Worm (Caenorhabditis elegans): ENCODE results near the gene ent-4.
A peak's percentile ranks its signal among the peaks of the same experiment; 100 is the strongest.

The ent-4 gene

DNA sequence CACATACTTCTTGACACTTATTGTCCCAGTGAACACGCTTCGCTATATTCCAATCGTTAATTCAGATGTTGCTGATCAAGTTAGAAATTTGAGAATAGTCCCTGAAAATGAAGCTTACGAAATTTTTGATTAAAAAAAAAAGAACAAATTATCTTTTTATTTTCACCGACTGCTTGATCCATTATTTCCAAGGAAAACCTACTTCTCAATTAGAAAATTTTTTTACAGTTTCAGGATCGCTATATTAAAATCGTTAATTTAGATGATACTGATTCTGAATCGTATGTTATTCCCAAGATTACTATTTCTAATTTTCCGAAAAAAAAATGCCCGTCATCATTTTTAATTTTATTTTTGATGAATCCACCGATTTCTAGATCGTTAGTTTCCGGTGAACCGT, 28.1 kb upstream of the ent-4 start, which contains the start of gene T23G4.127:
Gene T23G4.127 (minus strand): TSS at position 101 of the 400 bp plus-strand sequence.
- TF ChIP-seq nhr-11 (tag; optimal IDR thresholded peaks at IDR 0.05) (no peak), skn-1 (tag; optimal IDR thresholded peaks at IDR 0.05) (no peak), unc-39 (tag; optimal IDR thresholded peaks at IDR 0.05) (no peak), nhr-21 (tag; optimal IDR thresholded peaks at IDR 0.05) (no peak), sma-9 (GFP tag; optimal IDR thresholded peaks at IDR 0.05) (no peak), sma-9 (tag; optimal IDR thresholded peaks at IDR 0.05) (no peak), ceh-82 (tag; optimal IDR thresholded peaks at IDR 0.05) (no peak), elt-1 (tag; optimal IDR thresholded peaks at IDR 0.05) (no peak)

DNA sequence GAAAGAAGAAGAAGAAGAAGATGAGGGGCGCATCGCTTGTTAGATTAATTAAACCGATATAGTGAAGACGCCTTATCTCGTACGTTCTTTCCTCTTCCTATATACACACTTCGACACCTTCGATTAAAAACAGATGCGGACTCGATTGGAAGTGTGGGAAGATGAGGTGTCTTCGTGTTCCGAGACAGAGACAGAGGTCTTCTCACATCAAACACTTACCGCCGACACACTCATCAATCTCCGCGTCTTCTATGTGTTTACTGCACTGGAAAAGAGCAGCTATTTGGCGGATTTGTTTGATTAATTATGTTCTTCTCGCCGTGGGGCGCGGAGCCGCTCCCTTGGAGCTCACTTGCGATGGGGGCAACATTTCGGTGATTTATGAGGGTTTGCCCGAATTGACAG, 27.3 kb upstream of the ent-4 start:
- TF ChIP-seq sma-9 (GFP tag; optimal IDR thresholded peaks at IDR 0.05) (peak; percentile 55), sma-9 (tag; optimal IDR thresholded peaks at IDR 0.05) (no peak), mab-5 (tag; optimal IDR thresholded peaks at IDR 0.05) (peak; percentile 99), lsy-2 (tag; optimal IDR thresholded peaks at IDR 0.05) (peak in 1 of 2 experiments; percentile 43), lin-39 (tag; optimal IDR thresholded peaks at IDR 0.05) (peak; percentile 94), egl-27 (tag; optimal IDR thresholded peaks at IDR 0.05) (peak; percentile 52), nhr-23 (tag; optimal IDR thresholded peaks at IDR 0.05) (peak; percentile 73), nhr-129 (tag; optimal IDR thresholded peaks at IDR 0.05) (peak; percentile 72), mdl-1 (tag; optimal IDR thresholded peaks at IDR 0.05) (no peak), ZK546.5 (tag; optimal IDR thresholded peaks at IDR 0.05) (no peak), nhr-11 (tag; optimal IDR thresholded peaks at IDR 0.05) (no peak), dmd-4 (tag; optimal IDR thresholded peaks at IDR 0.05) (no peak), ceh-16 (tag; optimal IDR thresholded peaks at IDR 0.05) (peak; percentile 86), elt-1 (tag; optimal IDR thresholded peaks at IDR 0.05) (peak; percentile 52), F13H6.1 (tag; optimal IDR thresholded peaks at IDR 0.05) (peak; percentile 53), sem-4 (tag; optimal IDR thresholded peaks at IDR 0.05) (peak; percentile 36), crh-2 (tag; optimal IDR thresholded peaks at IDR 0.05) (peak; percentile 28), lin-13 (GFP tag; optimal IDR thresholded peaks at IDR 0.05) (peak; percentile 18), nhr-12 (tag; optimal IDR thresholded peaks at IDR 0.05) (no peak), unc-62 (GFP tag; optimal IDR thresholded peaks at IDR 0.05) (peak; percentile 81), nhr-237 (tag; optimal IDR thresholded peaks at IDR 0.05) (no peak)

DNA sequence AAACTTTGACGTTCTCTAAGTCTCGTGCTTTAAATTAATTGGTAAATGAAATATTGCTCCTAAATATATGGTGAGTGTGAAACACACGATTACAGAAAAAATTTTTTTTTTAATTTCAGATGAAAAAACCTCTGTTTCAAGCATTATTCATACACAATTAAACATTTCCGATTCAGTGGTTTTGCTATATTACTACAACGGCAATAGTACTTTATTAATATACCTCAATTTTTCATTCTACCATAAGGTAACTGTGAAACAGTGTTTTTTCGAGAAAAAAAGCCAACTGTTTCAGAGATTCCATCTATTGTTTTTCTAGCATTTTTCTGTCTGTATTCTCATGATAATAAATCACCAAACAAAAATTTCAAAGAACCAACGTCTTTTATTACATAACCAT, 25.9 kb upstream of the ent-4 start:
- TF ChIP-seq egl-27 (tag; optimal IDR thresholded peaks at IDR 0.05) = no peak
- TF ChIP-seq crh-2 (tag; optimal IDR thresholded peaks at IDR 0.05) = no peak
- no peak for TF ChIP-seq fos-1 (tag; optimal IDR thresholded peaks at IDR 0.05)
- peak; percentile 4 for TF ChIP-seq nhr-25 (tag; optimal IDR thresholded peaks at IDR 0.05)
- no peak for TF ChIP-seq nhr-10 (tag; optimal IDR thresholded peaks at IDR 0.05)
- TF ChIP-seq ZK546.5 (tag; optimal IDR thresholded peaks at IDR 0.05) = no peak
- TF ChIP-seq mab-5 (tag; optimal IDR thresholded peaks at IDR 0.05) = peak; percentile 56
- no peak for TF ChIP-seq sem-4 (tag; optimal IDR thresholded peaks at IDR 0.05)
- no peak for TF ChIP-seq nhr-23 (tag; optimal IDR thresholded peaks at IDR 0.05)
- TF ChIP-seq C34F6.9 (tag; optimal IDR thresholded peaks at IDR 0.05) = no peak
- no peak for TF ChIP-seq lsy-2 (tag; optimal IDR thresholded peaks at IDR 0.05)

DNA sequence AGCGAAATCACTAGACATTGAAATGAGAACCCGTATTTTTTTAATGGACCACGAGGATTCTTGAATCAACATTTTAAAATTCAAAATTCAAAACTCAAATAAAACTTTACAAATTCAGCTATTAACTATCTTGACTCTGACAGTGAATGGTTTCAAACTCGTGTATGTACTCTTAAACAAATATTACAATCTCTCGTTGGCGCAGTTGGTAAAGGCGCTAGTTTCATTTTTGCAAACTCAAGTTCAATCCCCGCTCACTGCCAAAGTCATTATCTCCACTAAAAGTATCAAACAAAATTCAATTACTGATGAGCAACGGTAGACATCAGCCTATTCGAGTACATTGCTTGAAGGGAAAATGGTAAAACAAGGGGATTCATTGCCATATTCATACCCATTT, 25.3 kb upstream of the ent-4 start:
- TF ChIP-seq unc-55 (GFP tag; optimal IDR thresholded peaks at IDR 0.05) = no peak
- peak; percentile 27 for TF ChIP-seq nhr-129 (tag; optimal IDR thresholded peaks at IDR 0.05)
- no peak for TF ChIP-seq mab-5 (tag; optimal IDR thresholded peaks at IDR 0.05)
- no peak for TF ChIP-seq lin-13 (GFP tag; optimal IDR thresholded peaks at IDR 0.05)

DNA sequence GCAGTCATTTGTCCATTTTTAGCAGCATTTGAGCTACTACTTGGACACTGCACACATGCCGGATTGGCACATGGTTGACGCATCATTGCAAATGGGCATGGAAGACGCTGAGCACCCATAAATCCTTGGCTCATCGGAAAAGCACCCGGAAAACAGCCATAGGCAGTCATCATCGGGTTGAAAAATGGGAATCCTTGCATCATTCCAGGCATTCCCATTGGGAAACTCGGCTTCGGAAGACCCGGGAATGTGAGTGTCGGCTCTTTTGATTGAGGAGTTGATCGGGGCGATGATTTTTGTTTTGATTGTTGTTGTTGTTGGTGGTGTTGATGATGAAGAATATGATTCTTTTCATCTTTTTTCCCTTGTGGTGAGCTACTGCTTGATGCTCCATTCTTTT, 24.0 kb upstream of the ent-4 start:
- TF ChIP-seq mab-5 (tag; optimal IDR thresholded peaks at IDR 0.05) (peak; percentile 57), Y55F3AM.14 (GFP tag; optimal IDR thresholded peaks at IDR 0.05) (peak; percentile 29), unc-62 (GFP tag; optimal IDR thresholded peaks at IDR 0.05) (peak; percentile 2), elt-1 (tag; optimal IDR thresholded peaks at IDR 0.05) (no peak), nhr-129 (tag; optimal IDR thresholded peaks at IDR 0.05) (peak; percentile 20), nhr-77 (tag; optimal IDR thresholded peaks at IDR 0.05) (no peak)

DNA sequence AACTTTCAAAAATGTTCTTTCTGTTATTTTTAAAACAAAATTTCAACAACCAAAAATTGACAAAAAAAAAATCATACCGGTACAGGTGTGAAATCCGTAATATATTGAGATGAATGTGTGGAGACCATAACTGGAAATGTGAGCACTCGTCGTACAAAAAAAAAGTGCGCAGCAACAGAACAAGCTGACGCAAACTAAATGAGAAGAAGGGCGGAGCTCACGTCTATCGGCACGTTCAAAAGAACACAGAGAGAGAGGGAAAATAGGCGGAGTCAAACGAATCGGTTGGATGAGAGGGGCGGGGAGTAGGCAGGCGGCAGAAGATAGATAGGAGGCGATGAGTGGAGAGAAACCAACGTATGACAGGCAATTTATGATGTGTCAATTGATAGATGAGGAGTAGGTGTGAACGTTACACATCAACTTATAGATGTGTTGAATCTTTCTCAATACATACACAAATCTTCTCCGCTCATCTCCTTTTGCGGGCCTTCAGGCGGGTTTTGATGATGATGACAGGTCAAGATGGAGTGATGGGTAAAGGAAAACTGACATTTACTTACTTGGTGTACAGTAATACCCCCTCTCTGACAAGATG, 22.8 kb upstream of the ent-4 start, which contains the start of gene tlp-1:
Gene tlp-1 (minus strand): TSS at position 255 of the 598 bp plus-strand sequence.
- TF ChIP-seq gmeb-1 (tag; optimal IDR thresholded peaks at IDR 0.05) = no peak
- TF ChIP-seq snpc-4 (tag; optimal IDR thresholded peaks at IDR 0.05) = no peak
- peak; percentile 99 for TF ChIP-seq ceh-16 (tag; optimal IDR thresholded peaks at IDR 0.05)
- TF ChIP-seq nhr-11 (tag; optimal IDR thresholded peaks at IDR 0.05) = no peak
- no peak for TF ChIP-seq ceh-82 (tag; optimal IDR thresholded peaks at IDR 0.05)
- TF ChIP-seq nhr-25 (tag; optimal IDR thresholded peaks at IDR 0.05) = peak; percentile 63
- TF ChIP-seq sem-4 (tag; optimal IDR thresholded peaks at IDR 0.05) = no peak
- TF ChIP-seq elt-3 (tag; optimal IDR thresholded peaks at IDR 0.05) = no peak
- TF ChIP-seq sma-9 (GFP tag; optimal IDR thresholded peaks at IDR 0.05) = peak; percentile 55
- TF ChIP-seq sma-9 (tag; optimal IDR thresholded peaks at IDR 0.05) = no peak
- peak in 1 of 2 experiments; percentile 61 for TF ChIP-seq lsy-2 (tag; optimal IDR thresholded peaks at IDR 0.05)
- TF ChIP-seq unc-62 (GFP tag; optimal IDR thresholded peaks at IDR 0.05) = peak; percentile 72
- peak; percentile 11 for TF ChIP-seq C34F6.9 (tag; optimal IDR thresholded peaks at IDR 0.05)
- TF ChIP-seq ama-1 (optimal IDR thresholded peaks at IDR 0.05) = peak; percentile 61
- TF ChIP-seq ztf-11 (tag; optimal IDR thresholded peaks at IDR 0.05) = no peak
- peak; percentile 60 for TF ChIP-seq egl-27 (tag; optimal IDR thresholded peaks at IDR 0.05)
- no peak for TF ChIP-seq peb-1 (tag; optimal IDR thresholded peaks at IDR 0.05)
- TF ChIP-seq skn-1 (tag; optimal IDR thresholded peaks at IDR 0.05) = no peak
- TF ChIP-seq ztf-4 (tag; optimal IDR thresholded peaks at IDR 0.05) = no peak
- peak; percentile 44 for TF ChIP-seq nhr-21 (tag; optimal IDR thresholded peaks at IDR 0.05)
- TF ChIP-seq blmp-1 (tag; optimal IDR thresholded peaks at IDR 0.05; ENCODE audit: insufficient read depth) = peak; percentile 74
- TF ChIP-seq mdl-1 (tag; optimal IDR thresholded peaks at IDR 0.05) = no peak
- TF ChIP-seq lin-39 (tag; optimal IDR thresholded peaks at IDR 0.05) = peak; percentile 79

All from whole organism, L2 larva.